Worm (Caenorhabditis elegans): ENCODE measurements around the gene unc-47.

The unc-47 gene

ce11 chrIII:10151719-10152118 is 34.3 kb downstream of the unc-47 start (continued):
- TF ChIP-seq F22D6.2 (tag; optimal IDR thresholded peaks at IDR 0.05) (no peak), lir-1 (GFP tag; conservative IDR thresholded peaks at IDR 0.05) (no peak), ets-4 (GFP tag; optimal IDR thresholded peaks at IDR 0.05) (no peak), pha-4 (tag; optimal IDR thresholded peaks at IDR 0.05) (no peak), dpff-1 (tag; optimal IDR thresholded peaks at IDR 0.05) (no peak), hlh-12 (tag; optimal IDR thresholded peaks at IDR 0.05) (no peak), cebp-1 (GFP tag; IDR thresholded peaks at IDR 0.05) (no peak), cebp-1 (tag; optimal IDR thresholded peaks at IDR 0.05) (peak; percentile 38), hlh-26 (GFP tag; conservative IDR thresholded peaks at IDR 0.05) (no peak), attf-6 (GFP tag; IDR thresholded peaks at IDR 0.05) (no peak)

ce11 chrIII:10150710-10151109 is 35.4 kb downstream of the unc-47 start:
- TF ChIP-seq F57C9.4 (tag; optimal IDR thresholded peaks at IDR 0.05) = no peak
- TF ChIP-seq F49E8.2 (tag; optimal IDR thresholded peaks at IDR 0.05; ENCODE audit: insufficient read depth) = no peak

ce11 chrIII:10149910-10150309 is 36.1 kb downstream of the unc-47 start:
- TF ChIP-seq gei-17 (GFP tag; optimal IDR thresholded peaks at IDR 0.05) = no peak
- no peak for TF ChIP-seq D2030.7 (GFP tag; IDR thresholded peaks at IDR 0.05)
- no peak for TF ChIP-seq aptf-3 (GFP tag; IDR thresholded peaks at IDR 0.05)
- TF ChIP-seq ztf-22 (GFP tag; optimal IDR thresholded peaks at IDR 0.05) = no peak
- TF ChIP-seq ets-4 (GFP tag; optimal IDR thresholded peaks at IDR 0.05) = no peak
- TF ChIP-seq F57A8.1 (GFP tag; optimal IDR thresholded peaks at IDR 0.05) = no peak
- no peak for TF ChIP-seq sea-2 (GFP tag; IDR thresholded peaks at IDR 0.05)
- no peak for TF ChIP-seq T07F8.4 (tag; optimal IDR thresholded peaks at IDR 0.05)
- TF ChIP-seq dpl-1 (GFP tag; optimal IDR thresholded peaks at IDR 0.05) = no peak
- TF ChIP-seq ceh-40 (GFP tag; IDR thresholded peaks at IDR 0.05) = no peak
- no peak for TF ChIP-seq lag-1 (GFP tag; IDR thresholded peaks at IDR 0.05)
- TF ChIP-seq tlf-1 (GFP tag; optimal IDR thresholded peaks at IDR 0.05) = no peak

ce11 chrIII:10146701-10147100 is 39.4 kb downstream of the unc-47 start, which contains the start of gene K08E5.1:
Gene K08E5.1 (minus strand): TSS chrIII:10146801.
- TF ChIP-seq hmg-1.2 (GFP tag; IDR thresholded peaks at IDR 0.05) (peak; percentile 22; the same call in 1 of the 2 replicates), snpc-4 (GFP tag; optimal IDR thresholded peaks at IDR 0.05) (no peak), snpc-4 (tag; optimal IDR thresholded peaks at IDR 0.05) (no peak)

- no peak for TF ChIP-seq xnd-1 (tag; optimal IDR thresholded peaks at IDR 0.05)
- TF ChIP-seq F57A8.1 (GFP tag; optimal IDR thresholded peaks at IDR 0.05) = no peak
- no peak for TF ChIP-seq sptf-2 (GFP tag; optimal IDR thresholded peaks at IDR 0.05)
- TF ChIP-seq gei-17 (GFP tag; optimal IDR thresholded peaks at IDR 0.05) = no peak
- no peak for TF ChIP-seq C06A6.2 (GFP tag; conservative IDR thresholded peaks at IDR 0.05)
- TF ChIP-seq F10E7.11 (tag; optimal IDR thresholded peaks at IDR 0.05) = no peak
- no peak for TF ChIP-seq ccch-3 (GFP tag; optimal IDR thresholded peaks at IDR 0.05)
- TF ChIP-seq Y53G8AR.9 (GFP tag; conservative IDR thresholded peaks at IDR 0.05) = no peak
- TF ChIP-seq aptf-3 (GFP tag; IDR thresholded peaks at IDR 0.05) = no peak
Measured at ce11 chrIII:10140732-10141131, 45.3 kb downstream of the unc-47 start, which contains the start of gene K08E5.6. Gene K08E5.6 (plus strand): TSS chrIII:10141032.

- peak; percentile 23; the same call in 1 of the 2 replicates for TF ChIP-seq hmg-1.2 (GFP tag; IDR thresholded peaks at IDR 0.05)
- TF ChIP-seq cebp-2 (GFP tag; IDR thresholded peaks at IDR 0.05) = no peak
- TF ChIP-seq ZK185.1 (tag; optimal IDR thresholded peaks at IDR 0.05; ENCODE audit: poor library complexity, severe bottlenecking) = no peak
- no peak for TF ChIP-seq ztf-18 (tag; optimal IDR thresholded peaks at IDR 0.05)
- peak; percentile 1 for TF ChIP-seq ztf-26 (tag; optimal IDR thresholded peaks at IDR 0.05)
- TF ChIP-seq lin-26 (GFP tag; IDR thresholded peaks at IDR 0.05) = no peak
- TF ChIP-seq unc-130 (GFP tag; optimal IDR thresholded peaks at IDR 0.05) = no peak
- no peak for TF ChIP-seq tlf-1 (GFP tag; optimal IDR thresholded peaks at IDR 0.05)
- TF ChIP-seq lsy-27 (tag; optimal IDR thresholded peaks at IDR 0.05; ENCODE audit: borderline replicate concordance, insufficient read depth) = no peak
- no peak for TF ChIP-seq F33H1.4 (GFP tag; IDR thresholded peaks at IDR 0.05)
- TF ChIP-seq lin-40 (tag; optimal IDR thresholded peaks at IDR 0.05) = peak; percentile 2
- no peak for TF ChIP-seq zfh-2 (GFP tag; conservative IDR thresholded peaks at IDR 0.05)
Measured at ce11 chrIII:10136778-10137177, 49.3 kb downstream of the unc-47 start, which contains the start of gene ZK1128.7. Gene ZK1128.7 (plus strand): TSS chrIII:10137006.
